Fruit fly (Drosophila melanogaster) S2 (cell line): ENCODE results near the gene Myo28B1.

Source experiments
- CG8478 ChIP-seq: fragments of >200 bp; optimal IDR thresholded peaks from 2 replicates; lab custom pipeline; 2018
- CTCF ChIP-seq, 2 experiments: fragments of >200 bp; optimal IDR thresholded peaks; 2 replicates each; lab custom pipeline; 2018

DNA sequence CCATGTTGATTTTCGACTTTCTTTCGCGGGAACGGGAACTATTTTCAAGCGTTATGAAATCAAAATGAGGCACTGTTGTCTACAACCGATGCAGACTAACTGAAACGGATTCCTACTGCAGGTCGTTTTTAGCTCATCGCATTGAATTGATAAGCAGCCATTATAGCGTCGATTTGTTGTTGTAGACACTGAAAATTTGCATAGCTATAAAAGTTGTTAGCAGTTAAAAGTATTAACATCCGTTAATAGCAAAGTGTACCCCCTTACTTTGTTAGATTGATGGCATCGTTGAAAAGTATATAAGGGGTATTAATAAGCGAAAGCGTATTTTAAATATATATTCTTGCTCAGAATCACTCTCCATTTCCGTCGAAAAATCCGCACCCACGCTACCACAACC, 53.5 kb downstream of the Myo28B1 start, which contains the start of gene CG13793:
- no peak for TF ChIP-seq CTCF (optimal IDR thresholded peaks at IDR 0.05; lab: Kevin White, UChicago)
- TF ChIP-seq CG8478 (lab: Kevin White, UChicago) = no peak
